Worm (Caenorhabditis elegans) whole organism, early embryonic: Measurements from ENCODE around the gene srp-2.

Experiments used
- ama-1 ChIP-seq: fragments of 150-350 bp; optimal IDR thresholded peaks from 2 replicates; lab custom pipeline; 2014
- flt-1 ChIP-seq: fragments of 200-800 bp; sonication (Bioruptor generic); IDR thresholded peaks from 2 replicates; pipeline ENCODE4 v1.3.6; 2022; ENCODE audit warnings: missing genetic modification characterization, missing compliant biosample characterization
- hmbx-1 ChIP-seq: sonication (generic microtip); optimal IDR thresholded peaks from 2 replicates; lab custom pipeline; 2016; ENCODE audit warnings: mild to moderate bottlenecking, missing genetic modification characterization, missing compliant biosample characterization
- tbx-37 ChIP-seq: fragments of 200-800 bp; sonication (Bioruptor generic); conservative IDR thresholded peaks from 2 replicates; pipeline ENCODE4 v1.3.6; 2022; ENCODE audit warnings: missing genetic modification reagents, missing genetic modification characterization, missing compliant biosample characterization
- tra-4 ChIP-seq: sonication (generic microtip); optimal IDR thresholded peaks from 2 replicates; lab custom pipeline; 2017; ENCODE audit warnings: missing genetic modification characterization, missing compliant biosample characterization

ce11 chrV:779999-780398 is 17.6 kb downstream of the srp-2 start, which contains the start of gene srbc-60:
- TF ChIP-seq tra-4 (tag; lab: Kevin White, UChicago) (no peak), hmbx-1 (tag; lab: Kevin White, UChicago) (no peak), flt-1 (GFP tag; lab: Robert Waterston, UW) (no peak), ama-1 (lab: Kevin White, UChicago) (no peak), tbx-37 (no peak)
